Fruit fly (Drosophila melanogaster) whole organism: ENCODE results near the gene slmo.

Experiments used
- CG8478 ChIP-seq: fragments of >200 bp; optimal IDR thresholded peaks from 2 replicates; lab custom pipeline; 2018; ENCODE audit warnings: inconsistent platforms
- Dll ChIP-seq: fragments of >200 bp; optimal IDR thresholded peaks from 2 replicates; lab custom pipeline; 2017
- EcR ChIP-seq, 2 experiments: fragments of >200 bp; optimal IDR thresholded peaks; 2 replicates each; lab custom pipeline; 2017; ENCODE audit warnings: missing biosample characterization in 2 of 2, missing genetic modification characterization in 2 of 2, missing genetic modification reagents in 2 of 2
- pan ChIP-seq: fragments of >200 bp; optimal IDR thresholded peaks from 2 replicates; lab custom pipeline; 2017
- psq ChIP-seq: fragments of >200 bp; optimal IDR thresholded peaks from 2 replicates; lab custom pipeline; 2017
- usp ChIP-seq: fragments of >200 bp; optimal IDR thresholded peaks from 2 replicates; lab custom pipeline; 2017; ENCODE audit warnings: missing biosample characterization, missing genetic modification characterization, mixed read lengths

The slmo gene

dm6 chr2L:6019352-6020131 lies 29.0 kb downstream of the slmo start, which contains the start of gene H2.0:
Gene H2.0, minus strand, starts transcription at chr2L:6019402.
- TF ChIP-seq CG8478 (lab: Kevin White, UChicago) (no peak), Dll (lab: Kevin White, UChicago) (no peak), EcR (GFP tag; optimal IDR thresholded peaks at IDR 0.05; lab: Kevin White, UChicago) (no peak), psq (lab: Kevin White, UChicago) (no peak), pan (lab: Kevin White, UChicago) (no peak), usp (GFP tag; lab: Kevin White, UChicago) (no peak)

DNA sequence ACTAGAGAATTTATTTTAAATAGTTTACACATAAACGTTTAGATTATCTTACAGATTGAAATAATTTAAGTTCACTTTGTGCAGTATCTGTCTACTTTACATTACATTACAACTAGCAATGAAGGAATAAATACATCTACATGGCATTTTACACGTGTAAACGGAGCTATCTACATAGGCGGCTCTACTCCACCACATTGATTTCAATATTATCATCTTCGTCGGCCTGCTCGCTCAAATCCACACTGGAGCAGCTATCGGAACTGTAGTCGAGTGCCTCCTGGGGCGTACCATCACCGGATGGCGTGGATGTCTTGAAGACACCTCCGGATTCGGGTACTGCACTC lies 35.5 kb downstream of the slmo start:
- TF ChIP-seq pan (lab: Kevin White, UChicago) (no peak), EcR (GFP tag; optimal IDR thresholded peaks at IDR 0.05; lab: Kevin White, UChicago) (no peak), CG8478 (lab: Kevin White, UChicago) (no peak), usp (GFP tag; lab: Kevin White, UChicago) (no peak), Dll (lab: Kevin White, UChicago) (no peak), psq (lab: Kevin White, UChicago) (no peak)

DNA sequence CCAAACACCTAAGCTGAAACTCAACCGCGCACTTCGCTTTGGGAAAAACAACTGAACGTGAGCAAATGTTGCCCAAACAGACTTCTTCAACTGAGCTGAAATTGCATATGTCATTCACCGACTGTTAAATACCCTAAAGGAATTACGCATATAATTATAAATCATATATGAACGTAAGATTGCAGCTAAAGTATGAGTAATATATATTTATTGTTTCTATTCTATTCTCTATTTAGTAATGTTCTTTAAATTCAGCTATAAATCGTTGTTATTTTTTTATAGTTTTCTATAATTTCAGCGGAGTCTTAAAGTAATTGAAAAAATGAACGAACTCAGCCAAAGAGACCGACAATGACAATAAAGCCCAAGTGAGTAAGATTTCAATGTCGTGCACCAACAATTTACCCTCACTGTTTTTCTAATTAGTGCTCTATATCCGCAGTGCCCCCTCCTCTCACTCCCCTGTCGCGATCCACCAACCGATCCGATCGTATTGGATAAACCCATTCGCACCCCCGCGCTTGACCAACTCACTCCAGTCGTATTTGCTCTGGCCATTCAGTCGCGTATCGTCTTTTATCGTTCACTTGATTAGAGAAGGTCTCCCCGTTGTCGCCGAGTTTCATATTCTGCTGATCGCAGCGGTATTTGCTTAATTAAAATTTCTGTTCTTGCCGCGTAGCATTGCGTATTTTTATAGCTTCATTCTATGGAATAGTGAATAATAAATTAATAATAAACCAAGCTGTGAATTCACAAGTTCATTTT lies 36.0 kb downstream of the slmo start, which contains the start of gene CG9098:
CG9098 (minus strand) TSS at position 36 of the 768 bp plus-strand sequence.
- TF ChIP-seq EcR (GFP tag; optimal IDR thresholded peaks at IDR 0.05; lab: Kevin White, UChicago) = no peak
- no peak for TF ChIP-seq pan (lab: Kevin White, UChicago)

DNA sequence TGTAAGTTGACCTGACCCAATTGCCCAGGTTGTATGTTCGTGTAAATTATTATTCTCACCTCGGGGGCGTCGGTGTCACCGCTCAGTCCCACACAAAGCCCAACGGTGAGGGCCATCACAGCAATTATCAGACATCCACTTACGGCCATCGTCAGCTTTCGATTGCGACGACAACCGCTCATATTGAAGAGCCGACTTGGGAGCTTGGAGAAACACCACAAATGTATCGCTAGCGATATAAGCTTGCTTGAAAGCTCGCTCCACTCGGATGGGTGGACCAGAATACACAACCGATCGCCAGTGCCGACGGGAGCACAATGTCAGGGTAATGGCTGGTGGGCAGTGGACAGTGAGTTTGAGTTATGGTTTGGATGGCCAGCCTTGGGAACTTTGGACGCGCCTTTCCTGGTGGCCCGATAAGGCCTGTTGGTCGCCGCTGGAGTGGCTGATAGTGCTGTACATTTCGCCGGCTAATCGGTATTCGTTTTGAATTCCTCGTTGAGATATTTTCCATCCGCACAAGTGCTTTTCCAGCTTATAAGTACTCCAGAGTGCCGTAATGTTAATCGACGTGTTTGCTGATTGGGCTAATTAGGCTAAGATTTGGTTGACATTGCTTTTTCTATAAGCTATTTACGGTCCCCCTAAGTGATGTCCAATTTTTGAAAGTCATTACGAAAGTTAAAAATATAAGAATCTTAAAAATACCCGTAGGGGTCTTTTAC lies 41.8 kb downstream of the slmo start, which contains the start of gene Gal:
Gal (minus strand) TSS at position 320 of the 725 bp plus-strand sequence.
- no peak for TF ChIP-seq CG8478 (lab: Kevin White, UChicago)
- no peak for TF ChIP-seq Dll (lab: Kevin White, UChicago)
- no peak for TF ChIP-seq usp (GFP tag; lab: Kevin White, UChicago)
- TF ChIP-seq EcR (GFP tag; optimal IDR thresholded peaks at IDR 0.05; lab: Kevin White, UChicago) = no peak
- TF ChIP-seq psq (lab: Kevin White, UChicago) = no peak
- TF ChIP-seq pan (lab: Kevin White, UChicago) = no peak

DNA sequence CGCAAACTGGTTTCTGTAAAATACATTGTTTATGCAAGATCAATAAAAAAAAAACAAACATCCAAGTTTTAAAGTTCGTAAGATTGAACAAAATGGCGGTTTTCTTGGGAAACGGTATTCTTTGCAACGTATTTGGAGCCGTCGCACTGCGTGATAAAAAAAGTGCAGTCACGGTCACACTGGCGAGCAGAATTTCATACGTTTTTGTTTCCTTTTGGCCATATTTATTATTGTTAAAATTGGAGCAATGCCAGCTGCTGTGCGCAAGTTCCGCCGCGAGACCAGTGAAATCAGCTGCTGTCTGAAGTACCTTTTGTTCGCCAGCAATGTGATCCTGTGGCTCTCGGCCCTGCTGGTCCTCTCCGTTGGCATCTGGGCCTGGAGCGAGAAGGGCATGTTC lies 48.4 kb downstream of the slmo start, which contains the start of gene Tsp26A:
Tsp26A (plus strand) TSS at position 164 of the 400 bp plus-strand sequence.
- TF ChIP-seq EcR (GFP tag; optimal IDR thresholded peaks at IDR 0.05; lab: Kevin White, UChicago) (no peak), pan (lab: Kevin White, UChicago) (no peak), Dll (lab: Kevin White, UChicago) (no peak), CG8478 (lab: Kevin White, UChicago) (no peak), psq (lab: Kevin White, UChicago) (no peak), usp (GFP tag; lab: Kevin White, UChicago) (no peak)

- TF ChIP-seq CG8478 (lab: Kevin White, UChicago) (no peak), usp (GFP tag; lab: Kevin White, UChicago) (no peak), psq (lab: Kevin White, UChicago) (no peak), EcR (GFP tag; optimal IDR thresholded peaks at IDR 0.05; lab: Kevin White, UChicago) (no peak), pan (lab: Kevin White, UChicago) (no peak), Dll (lab: Kevin White, UChicago) (no peak)
These were observed 49.3 kb downstream of the slmo start, which contains the start of gene Kdm5 for dm6 chr2L:5999247-5999646. Gene Kdm5, minus strand, starts transcription at chr2L:5999501.

- no peak for TF ChIP-seq EcR (GFP tag; optimal IDR thresholded peaks at IDR 0.05; lab: Kevin White, UChicago)
- no peak for TF ChIP-seq CG8478 (lab: Kevin White, UChicago)
- no peak for TF ChIP-seq usp (GFP tag; lab: Kevin White, UChicago)
- no peak for TF ChIP-seq Dll (lab: Kevin White, UChicago)
- TF ChIP-seq pan (lab: Kevin White, UChicago) = no peak
- no peak for TF ChIP-seq psq (lab: Kevin White, UChicago)
These were observed 50.1 kb downstream of the slmo start for dm6 chr2L:5998383-5998782.

DNA sequence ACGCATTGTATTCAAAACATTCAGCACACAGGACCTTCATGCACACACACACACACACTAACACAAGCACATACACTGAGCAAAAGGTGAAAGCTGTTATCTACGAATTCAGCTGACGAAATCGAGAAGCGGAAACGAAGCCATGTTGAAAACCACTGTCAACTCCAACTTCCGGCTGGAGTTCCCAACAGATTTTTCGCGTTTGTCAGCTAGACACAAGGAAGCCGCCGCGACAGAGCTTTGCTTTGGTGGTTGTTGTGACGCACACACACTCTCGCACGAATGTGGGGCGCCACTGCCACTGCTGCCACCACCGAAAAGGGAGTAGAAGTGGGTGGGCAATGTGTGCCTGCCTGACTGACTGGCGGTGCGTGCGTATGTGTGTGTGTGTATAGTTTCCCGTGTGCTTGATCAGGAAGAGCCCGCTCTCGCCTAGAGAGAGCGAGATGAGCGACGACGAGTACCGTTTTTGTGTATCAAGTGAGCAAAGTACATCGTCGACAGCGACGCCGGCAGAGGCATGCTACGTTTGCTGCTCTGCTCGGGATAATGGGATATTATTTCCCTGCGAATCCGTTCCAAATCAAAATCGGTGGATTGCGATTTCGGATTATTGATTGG lies 50.8 kb downstream of the slmo start:
- no peak for TF ChIP-seq EcR (GFP tag; optimal IDR thresholded peaks at IDR 0.05; lab: Kevin White, UChicago)
- peak; percentile 62 for TF ChIP-seq Dll (lab: Kevin White, UChicago)
